Worm (Caenorhabditis elegans): ENCODE results near the gene ZK177.9.

DNA sequence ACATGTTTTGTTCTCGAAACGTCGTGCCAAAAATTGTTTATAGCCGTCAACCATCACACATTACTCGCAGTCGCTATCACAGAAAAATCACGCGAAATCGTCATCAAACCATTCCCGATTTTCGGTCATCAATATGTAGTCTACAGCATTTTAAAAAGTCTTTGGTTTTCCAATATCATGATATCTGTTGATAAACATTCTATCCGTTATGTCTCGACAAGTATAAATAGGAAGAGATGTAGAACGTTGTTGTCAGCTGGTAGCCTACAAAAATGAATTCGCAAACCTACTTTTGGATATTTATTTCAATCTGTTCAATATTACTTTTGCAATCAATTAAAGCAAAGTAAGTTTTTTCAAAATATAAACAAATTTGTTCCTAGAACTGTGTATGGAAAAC, 21.2 kb downstream of the ZK177.9 start, which contains the start of gene F12A10.1:
- TF ChIP-seq nhr-19 (GFP tag; conservative IDR thresholded peaks at IDR 0.05) (no peak), aly-2 (tag; optimal IDR thresholded peaks at IDR 0.05) (no peak), nhr-77 (tag; optimal IDR thresholded peaks at IDR 0.05) (no peak), nhr-28 (tag; optimal IDR thresholded peaks at IDR 0.05) (no peak), unc-130 (tag; optimal IDR thresholded peaks at IDR 0.05) (no peak), dsc-1 (tag; optimal IDR thresholded peaks at IDR 0.05) (no peak)
